Fruit fly (Drosophila melanogaster) whole organism, wandering third instar larva: Measurements from ENCODE around the gene Sodh2.

ENCODE experiments used
- Abd-B ChIP-seq: fragments of >200 bp; optimal IDR thresholded peaks from 2 replicates; lab custom pipeline; 2017; ENCODE audit warnings: missing biosample characterization, missing genetic modification characterization
- CG32264 ChIP-seq: fragments of 200-800 bp; sonication (Bioruptor generic); optimal IDR thresholded peaks from 2 replicates; lab custom pipeline; 2016; ENCODE audit warnings: missing biosample characterization, missing genetic modification characterization
- CG9705 ChIP-seq: fragments of 200-800 bp; sonication (Bioruptor generic); optimal IDR thresholded peaks from 2 replicates; lab custom pipeline; 2018; ENCODE audit warnings: missing biosample characterization, mild to moderate bottlenecking, missing genetic modification characterization
- CrebA ChIP-seq: fragments of 200-800 bp; sonication (Bioruptor generic); optimal IDR thresholded peaks from 2 replicates; lab custom pipeline; 2016; ENCODE audit warnings: missing biosample characterization, mild to moderate bottlenecking, missing genetic modification characterization, borderline replicate concordance
- Dfd ChIP-seq: fragments of >200 bp; optimal IDR thresholded peaks from 2 replicates; lab custom pipeline; 2017; ENCODE audit warnings: missing biosample characterization, missing genetic modification characterization
- Dif ChIP-seq: fragments of 200-275, 200-300 bp; sonication (Bioruptor generic); optimal IDR thresholded peaks from 2 replicates; lab custom pipeline; 2018; ENCODE audit warnings: missing biosample characterization, missing genetic modification characterization; ENCODE audit not compliant: partially characterized antibody
- GATAd ChIP-seq: sonication (Bioruptor generic); optimal IDR thresholded peaks from 2 replicates; lab custom pipeline; 2016; ENCODE audit warnings: missing biosample characterization, missing genetic modification characterization
- HLH106 ChIP-seq: fragments of 200-800 bp; optimal IDR thresholded peaks from 3 replicates; lab custom pipeline; 2019; ENCODE audit warnings: missing biosample characterization, mild to moderate bottlenecking, missing genetic modification characterization, moderate library complexity
- Hnf4 ChIP-seq: fragments of 200-800 bp; sonication (Bioruptor generic); optimal IDR thresholded peaks from 2 replicates; lab custom pipeline; 2016; ENCODE audit warnings: missing biosample characterization, mild to moderate bottlenecking, missing genetic modification characterization
- Hr78 ChIP-seq: fragments of >200 bp; optimal IDR thresholded peaks from 2 replicates; lab custom pipeline; 2017; ENCODE audit warnings: missing biosample characterization, missing genetic modification characterization
- Hr83 ChIP-seq: fragments of 200-300 bp; sonication (Bioruptor generic); optimal IDR thresholded peaks from 2 replicates; lab custom pipeline; 2016; ENCODE audit warnings: missing biosample characterization, mild to moderate bottlenecking, missing genetic modification characterization, moderate library complexity; ENCODE audit not compliant: poor library complexity, severe bottlenecking
- Jra ChIP-seq: sonication (Bioruptor generic); optimal IDR thresholded peaks from 2 replicates; lab custom pipeline; 2016; ENCODE audit warnings: missing biosample characterization, missing genetic modification characterization
- Mio ChIP-seq: sonication (Bioruptor generic); optimal IDR thresholded peaks from 2 replicates; lab custom pipeline; 2016; ENCODE audit warnings: missing biosample characterization, missing genetic modification characterization
- Myc ChIP-seq: fragments of >200 bp; optimal IDR thresholded peaks from 2 replicates; lab custom pipeline; 2017
- N ChIP-seq: fragments of >200 bp; optimal IDR thresholded peaks from 2 replicates; lab custom pipeline; 2018; ENCODE audit warnings: missing biosample characterization, missing external identifiers, missing genetic modification characterization
- OdsH ChIP-seq: fragments of 200-800 bp; sonication (Bioruptor generic); optimal IDR thresholded peaks from 2 replicates; lab custom pipeline; 2016; ENCODE audit warnings: missing biosample characterization, mild to moderate bottlenecking, missing genetic modification characterization
- Rel ChIP-seq, 2 experiments: fragments of 200-800 bp; sonication (Bioruptor generic) in 1 of 2; optimal IDR thresholded peaks; 2 replicates in 1 of 2; 3 replicates in 1 of 2; lab custom pipeline; 2016 to 2019; ENCODE audit warnings: mild to moderate bottlenecking in 2 of 2, missing biosample characterization in 2 of 2, missing genetic modification characterization in 2 of 2, moderate library complexity in 1 of 2
- Sp1 ChIP-seq: fragments of 200-800 bp; sonication (Bioruptor generic); optimal IDR thresholded peaks from 3 replicates; lab custom pipeline; 2019; ENCODE audit warnings: missing biosample characterization, mild to moderate bottlenecking, missing genetic modification characterization, moderate library complexity
- Vsx2 ChIP-seq: fragments of 200-300, 225-300 bp; sonication (Bioruptor generic); optimal IDR thresholded peaks from 2 replicates; lab custom pipeline; 2018; ENCODE audit warnings: missing biosample characterization, missing genetic modification characterization; ENCODE audit not compliant: partially characterized antibody
- br ChIP-seq: fragments of 200-800 bp; sonication (Bioruptor generic); optimal IDR thresholded peaks from 2 replicates; lab custom pipeline; 2016; ENCODE audit warnings: missing biosample characterization, missing genetic modification characterization
- brk ChIP-seq: fragments of 200-800 bp; sonication (Bioruptor generic); optimal IDR thresholded peaks from 2 replicates; lab custom pipeline; 2016; ENCODE audit warnings: missing biosample characterization, mild to moderate bottlenecking, missing genetic modification characterization
- dl ChIP-seq, 2 experiments: fragments of 175-275, 200-275 bp in 1 of 2; fragments of 200-275 bp in 1 of 2; sonication (Bioruptor generic); optimal IDR thresholded peaks; lab custom pipeline; 2018; ENCODE audit warnings: mild to moderate bottlenecking in 2 of 2, missing biosample characterization in 2 of 2, missing genetic modification characterization in 2 of 2, moderate library complexity in 2 of 2; ENCODE audit not compliant: partially characterized antibody in 2 of 2, insufficient read depth in 1 of 2
- dmrt93B ChIP-seq: fragments of 200-800 bp; sonication (Bioruptor generic); optimal IDR thresholded peaks from 2 replicates; lab custom pipeline; 2018; ENCODE audit warnings: missing biosample characterization, mild to moderate bottlenecking, missing genetic modification characterization
- dsf ChIP-seq: sonication (Bioruptor generic); optimal IDR thresholded peaks from 2 replicates; lab custom pipeline; 2016; ENCODE audit warnings: missing biosample characterization, missing genetic modification characterization, borderline replicate concordance
- ey ChIP-seq: fragments of 200-800 bp; sonication (Bioruptor generic); optimal IDR thresholded peaks from 2 replicates; lab custom pipeline; 2016; ENCODE audit warnings: missing biosample characterization, missing genetic modification characterization
- foxo ChIP-seq, 2 experiments: fragments of 200-800 bp; sonication (Bioruptor generic); optimal IDR thresholded peaks; 2 replicates in 1 of 2; 3 replicates in 1 of 2; lab custom pipeline; 2016 to 2017; ENCODE audit warnings: missing biosample characterization in 2 of 2, missing genetic modification characterization in 2 of 2
- fru ChIP-seq: fragments of 200-800 bp; sonication (Bioruptor generic); optimal IDR thresholded peaks from 3 replicates; lab custom pipeline; 2016; ENCODE audit warnings: missing biosample characterization, mild to moderate bottlenecking, missing genetic modification characterization
- h ChIP-seq: fragments of 200-800 bp; sonication (Bioruptor generic); optimal IDR thresholded peaks from 3 replicates; lab custom pipeline; 2016; ENCODE audit warnings: missing biosample characterization, mild to moderate bottlenecking, missing genetic modification characterization
- jim ChIP-seq: fragments of 175-275, 200-325 bp; sonication (Bioruptor generic); optimal IDR thresholded peaks from 2 replicates; lab custom pipeline; 2016; ENCODE audit warnings: missing biosample characterization, mild to moderate bottlenecking, missing genetic modification characterization
- lola ChIP-seq: fragments of >200 bp; optimal IDR thresholded peaks from 2 replicates; lab custom pipeline; 2017; ENCODE audit warnings: missing biosample characterization, missing genetic modification characterization
- pan ChIP-seq: fragments of >200 bp; optimal IDR thresholded peaks from 2 replicates; lab custom pipeline; 2017
- psq ChIP-seq: fragments of 200-800 bp; sonication (Bioruptor generic); optimal IDR thresholded peaks from 3 replicates; lab custom pipeline; 2017; ENCODE audit warnings: missing biosample characterization, mild to moderate bottlenecking, missing genetic modification characterization, moderate library complexity
- rgr ChIP-seq: fragments of 200-800 bp; sonication (Bioruptor generic); optimal IDR thresholded peaks from 3 replicates; lab custom pipeline; 2016; ENCODE audit warnings: missing biosample characterization, mild to moderate bottlenecking, missing genetic modification characterization
- sage ChIP-seq: fragments of 200-800 bp; sonication (Bioruptor generic); optimal IDR thresholded peaks from 2 replicates; lab custom pipeline; 2016; ENCODE audit warnings: missing biosample characterization, mild to moderate bottlenecking, missing genetic modification characterization
- sv ChIP-seq: fragments of 200-800 bp; sonication (Bioruptor generic); optimal IDR thresholded peaks from 3 replicates; lab custom pipeline; 2016; ENCODE audit warnings: missing biosample characterization, missing genetic modification characterization
- tai ChIP-seq: sonication (Bioruptor generic); optimal IDR thresholded peaks from 2 replicates; lab custom pipeline; 2016; ENCODE audit warnings: missing biosample characterization, missing genetic modification characterization
- usp ChIP-seq: fragments of >200 bp; optimal IDR thresholded peaks from 2 replicates; lab custom pipeline; 2017; ENCODE audit warnings: missing biosample characterization, missing genetic modification characterization
- woc ChIP-seq: sonication (Bioruptor generic); optimal IDR thresholded peaks from 2 replicates; lab custom pipeline; 2016; ENCODE audit warnings: missing biosample characterization, mild to moderate bottlenecking, missing genetic modification characterization

Sodh2 gene

dm6 chr3R:10886462-10887315 lies 10.5 kb downstream of the Sodh2 start:
- TF ChIP-seq ey, result peak; percentile 95
- TF ChIP-seq Jra, result peak; percentile 84
- no peak for TF ChIP-seq CrebA (GFP tag; lab: Kevin White, UChicago)
- peak; percentile 49 for TF ChIP-seq Mio (GFP tag; lab: Kevin White, UChicago)
- peak; percentile 71 for TF ChIP-seq CG32264 (GFP tag; lab: Kevin White, UChicago)
- peak; percentile 96 for TF ChIP-seq fru (GFP tag; lab: Kevin White, UChicago)
- no peak for TF ChIP-seq Dfd (GFP tag; lab: Kevin White, UChicago)
- TF ChIP-seq rgr (GFP tag; lab: Kevin White, UChicago), result peak; percentile 94
- TF ChIP-seq HLH106 (tag; lab: Kevin White, UChicago), result peak; percentile 84
- peak; percentile 93 for TF ChIP-seq br (GFP tag; lab: Kevin White, UChicago)
- no peak for TF ChIP-seq tai (GFP tag; lab: Kevin White, UChicago)
- peak; percentile 94 for TF ChIP-seq Sp1 (GFP tag; lab: Kevin White, UChicago)
- TF ChIP-seq Hnf4 (GFP tag; lab: Kevin White, UChicago), result peak; percentile 88
- no peak for TF ChIP-seq lola (GFP tag; lab: Kevin White, UChicago)
- TF ChIP-seq dsf (GFP tag; lab: Kevin White, UChicago), result peak; percentile 59
- peak; percentile 11 to 66 for TF ChIP-seq dl (GFP tag; optimal IDR thresholded peaks at IDR 0.05; lab: Kevin White, UChicago; ENCODE audit: insufficient read depth in 1 of 2, partially characterized antibody in 2 of 2)
- TF ChIP-seq jim, result no peak
- TF ChIP-seq GATAd (GFP tag; lab: Kevin White, UChicago), result no peak
- peak; percentile 96 for TF ChIP-seq h
- peak; percentile 96 for TF ChIP-seq OdsH (GFP tag; lab: Kevin White, UChicago)
- peak; percentile 97 for TF ChIP-seq woc (GFP tag; lab: Kevin White, UChicago)
- TF ChIP-seq Myc, result no peak
- peak; percentile 90 for TF ChIP-seq brk (GFP tag; lab: Kevin White, UChicago)
- TF ChIP-seq Hr83, result peak; percentile 3
- TF ChIP-seq psq (GFP tag; lab: Kevin White, UChicago), result peak; percentile 93
- peak; percentile 71 for TF ChIP-seq CG9705 (GFP tag; lab: Kevin White, UChicago)
- peak; percentile 83 for TF ChIP-seq sv
- TF ChIP-seq N (GFP tag; lab: Kevin White, UChicago), result no peak
- TF ChIP-seq foxo (GFP tag; optimal IDR thresholded peaks at IDR 0.05; lab: Kevin White, UChicago), result peak; percentile 47 to 97
- TF ChIP-seq Hr78, result no peak
- peak; percentile 78 for TF ChIP-seq sage (GFP tag; lab: Kevin White, UChicago)
- peak; percentile 51 for TF ChIP-seq Vsx2 (GFP tag; lab: Kevin White, UChicago)
- no peak for TF ChIP-seq Rel (GFP tag; optimal IDR thresholded peaks at IDR 0.05; lab: Kevin White, UChicago)
- peak; percentile 23 for TF ChIP-seq Rel (tag; optimal IDR thresholded peaks at IDR 0.05; lab: Kevin White, UChicago)
- peak; percentile 69 for TF ChIP-seq Dif
- no peak for TF ChIP-seq Abd-B
- TF ChIP-seq usp (GFP tag; lab: Kevin White, UChicago), result no peak
- peak; percentile 79 for TF ChIP-seq dmrt93B
- TF ChIP-seq pan (lab: Kevin White, UChicago), result no peak

- no peak for TF ChIP-seq Rel (GFP tag; optimal IDR thresholded peaks at IDR 0.05; lab: Kevin White, UChicago)
- no peak for TF ChIP-seq Rel (tag; optimal IDR thresholded peaks at IDR 0.05; lab: Kevin White, UChicago)
- TF ChIP-seq CG32264 (GFP tag; lab: Kevin White, UChicago), result no peak
- TF ChIP-seq h, result no peak
- no peak for TF ChIP-seq dmrt93B
Measured at dm6 chr3R:10888300-10888632, 12.1 kb downstream of the Sodh2 start.
